Worm (Caenorhabditis elegans) whole organism, late embryonic: ENCODE results near the gene F26F2.13.

Source experiments
- C08G9.2 ChIP-seq: sonication (generic microtip); optimal IDR thresholded peaks from 2 replicates; lab custom pipeline; 2016; ENCODE audit warnings: mild to moderate bottlenecking, missing genetic modification characterization, moderate library complexity, missing compliant biosample characterization
- ceh-14 ChIP-seq: sonication (generic microtip); optimal IDR thresholded peaks from 2 replicates; lab custom pipeline; 2016; ENCODE audit warnings: missing genotype, missing genetic modification characterization, missing compliant biosample characterization
- ceh-22 ChIP-seq: sonication (generic microtip); optimal IDR thresholded peaks from 2 replicates; lab custom pipeline; 2017; ENCODE audit warnings: missing biosample characterization, missing genetic modification characterization
- ceh-48 ChIP-seq: sonication (generic microtip); optimal IDR thresholded peaks from 2 replicates; lab custom pipeline; 2016; ENCODE audit warnings: missing genetic modification characterization, inconsistent platforms, missing compliant biosample characterization
- che-1 ChIP-seq: sonication (generic microtip); optimal IDR thresholded peaks from 2 replicates; lab custom pipeline; 2016; ENCODE audit warnings: mild to moderate bottlenecking, missing genetic modification characterization, missing compliant biosample characterization
- dve-1 ChIP-seq: sonication (generic microtip); optimal IDR thresholded peaks from 2 replicates; lab custom pipeline; 2017; ENCODE audit warnings: antibody characterized with exemption, mild to moderate bottlenecking, missing genetic modification characterization, missing compliant biosample characterization
- fkh-10 ChIP-seq: fragments of 150-350 bp; optimal IDR thresholded peaks from 2 replicates; lab custom pipeline; 2014; ENCODE audit warnings: missing biosample characterization, missing genetic modification reagents, missing genetic modification characterization
- nhr-11 ChIP-seq: fragments of 150-350 bp; optimal IDR thresholded peaks from 2 replicates; lab custom pipeline; 2014; ENCODE audit warnings: missing biosample characterization, missing genetic modification characterization
- pat-9 ChIP-seq: fragments of 200-800 bp; sonication (Bioruptor generic); optimal IDR thresholded peaks from 2 replicates; lab custom pipeline; 2018; ENCODE audit warnings: mild to moderate bottlenecking, missing genetic modification characterization, moderate library complexity, missing compliant biosample characterization
- rnt-1 ChIP-seq: sonication (generic microtip); optimal IDR thresholded peaks from 2 replicates; lab custom pipeline; 2016; ENCODE audit warnings: missing genetic modification characterization, missing compliant biosample characterization
- sdc-2 ChIP-seq: sonication (generic microtip); optimal IDR thresholded peaks from 2 replicates; lab custom pipeline; 2016; ENCODE audit warnings: missing genotype, missing genetic modification characterization, missing compliant biosample characterization
- sox-4 ChIP-seq: sonication (generic microtip); optimal IDR thresholded peaks from 2 replicates; lab custom pipeline; 2017; ENCODE audit warnings: mild to moderate bottlenecking, missing genetic modification characterization, inconsistent platforms, missing compliant biosample characterization
- ttx-3 ChIP-seq: sonication (generic microtip); optimal IDR thresholded peaks from 2 replicates; lab custom pipeline; 2016; ENCODE audit warnings: missing genetic modification reagents, missing genetic modification characterization, missing compliant biosample characterization
- unc-86 ChIP-seq: sonication (generic microtip); optimal IDR thresholded peaks from 2 replicates; lab custom pipeline; 2016; ENCODE audit warnings: missing genetic modification characterization, missing compliant biosample characterization

The F26F2.13 gene

DNA sequence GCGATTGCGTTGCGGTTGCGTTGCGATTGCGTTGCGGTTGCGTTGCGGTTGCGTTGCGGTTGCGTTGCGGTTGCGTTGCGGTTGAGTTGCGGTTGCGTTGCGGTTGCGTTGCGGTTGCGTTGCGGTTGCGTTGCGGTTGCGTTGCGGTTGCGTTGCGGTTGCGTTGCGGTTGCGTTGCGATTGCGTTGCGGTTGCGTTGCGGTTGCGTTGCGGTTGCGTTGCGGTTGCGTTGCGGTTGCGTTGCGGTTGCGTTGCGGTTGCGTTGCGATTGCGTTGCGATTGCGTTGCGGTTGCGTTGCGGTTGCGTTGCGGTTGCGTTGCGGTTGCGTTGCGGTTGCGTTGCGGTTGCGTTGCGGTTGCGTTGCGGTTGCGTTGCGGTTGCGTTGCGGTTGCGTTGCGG is 41.7 kb downstream of the F26F2.13 start:
- TF ChIP-seq rnt-1, result peak; percentile 85

- TF ChIP-seq ceh-22 (no peak), ceh-48 (tag; lab: Kevin White, UChicago) (no peak), ceh-14 (tag; lab: Kevin White, UChicago) (no peak), ttx-3 (no peak)
Observed at ce11 chrV:20606617-20607016, 42.5 kb downstream of the F26F2.13 start, which contains the start of gene F46B3.23. Gene F46B3.23, minus strand, starts transcription at chrV:20606717.

ce11 chrV:20608688-20609087 is 44.5 kb downstream of the F26F2.13 start, which contains the start of gene ttr-12:
Gene ttr-12, minus strand, starts transcription at chrV:20608788.
- no peak for TF ChIP-seq fkh-10
- no peak for TF ChIP-seq dve-1 (tag; lab: Kevin White, UChicago)
- TF ChIP-seq che-1, result no peak
- TF ChIP-seq sox-4, result no peak

DNA sequence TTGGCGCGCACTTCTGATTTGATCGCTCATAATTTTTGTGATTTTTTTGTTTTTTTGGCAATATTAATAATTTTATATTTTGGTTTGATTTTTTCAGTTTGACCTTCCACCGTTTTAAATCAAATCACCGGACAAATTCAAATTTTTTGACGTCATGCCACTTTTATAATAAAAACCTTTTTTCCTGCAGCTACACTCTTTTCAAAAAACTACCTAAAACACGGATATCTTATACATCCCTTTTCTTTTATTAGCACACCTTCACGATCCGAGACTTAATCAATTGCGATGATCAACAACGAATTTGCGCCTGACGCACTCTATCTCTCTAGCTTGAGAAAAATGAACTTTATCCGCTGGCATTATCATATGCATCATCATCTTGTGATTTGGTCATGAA is 45.3 kb downstream of the F26F2.13 start, which contains the start of gene grd-2:
Gene grd-2, plus strand, starts transcription at position 301 of the 400 bp plus-strand sequence.
- TF ChIP-seq C08G9.2 (no peak), unc-86 (no peak), nhr-11 (tag; lab: Kevin White, UChicago) (no peak), sdc-2 (no peak), pat-9 (tag; lab: Kevin White, UChicago) (no peak)
